Fruit fly (Drosophila melanogaster): ENCODE results near the gene CG34355.

CG34355 gene

dm6 chr3R:23887096-23887421 is 83.4 kb downstream of the CG34355 start (continued):
- TF ChIP-seq slbo (GFP tag; IDR thresholded peaks at IDR 0.05): peak; percentile 84
- TF ChIP-seq crp (GFP tag; optimal IDR thresholded peaks at IDR 0.05): peak in 1 of 2 experiments; percentile 47
- TF ChIP-seq bab2 (GFP tag; optimal IDR thresholded peaks at IDR 0.05): peak; percentile 52
- peak; percentile 95 for TF ChIP-seq unpg (GFP tag; optimal IDR thresholded peaks at IDR 0.05)
- peak; percentile 88 for TF ChIP-seq esg (GFP tag; conservative IDR thresholded peaks at IDR 0.05)
- peak; percentile 87 for TF ChIP-seq CG7372 (GFP tag; IDR thresholded peaks at IDR 0.05)
- TF ChIP-seq CG18262 (tag; optimal IDR thresholded peaks at IDR 0.05): peak; percentile 98
- TF ChIP-seq Blimp-1 (GFP tag; optimal IDR thresholded peaks at IDR 0.05): peak; percentile 98
- TF ChIP-seq H2.0 (GFP tag; IDR thresholded peaks at IDR 0.05): peak; percentile 94
- peak; percentile 60 for TF ChIP-seq MBD-R2 (GFP tag; IDR thresholded peaks at IDR 0.05)
- no peak for TF ChIP-seq CG10543 (GFP tag; optimal IDR thresholded peaks at IDR 0.05)
- no peak for TF ChIP-seq yki (optimal IDR thresholded peaks at IDR 0.05)
- TF ChIP-seq CG11093 (GFP tag; IDR thresholded peaks at IDR 0.05): peak; percentile 83
- TF ChIP-seq CG7556 (GFP tag; optimal IDR thresholded peaks at IDR 0.05): peak; percentile 87
- TF ChIP-seq CG3065 (GFP tag; optimal IDR thresholded peaks at IDR 0.05): peak; percentile 69
- no peak for TF ChIP-seq hbn (GFP tag; IDR thresholded peaks at IDR 0.05; ENCODE audit: partially characterized antibody)
- TF ChIP-seq en (GFP tag; optimal IDR thresholded peaks at IDR 0.05): no peak
- TF ChIP-seq knrl (GFP tag; IDR thresholded peaks at IDR 0.05; ENCODE audit: partially characterized antibody): no peak
- TF ChIP-seq jigr1 (GFP tag; IDR thresholded peaks at IDR 0.05): peak; percentile 69; the same call in 2 of the 3 replicates
- TF ChIP-seq usp (GFP tag; optimal IDR thresholded peaks at IDR 0.05): no peak
- no peak for TF ChIP-seq ash1 (GFP tag; optimal IDR thresholded peaks at IDR 0.05)
- TF ChIP-seq tup (GFP tag; optimal IDR thresholded peaks at IDR 0.05): peak; percentile 69
- 0 out of 3 replicates have a peak, but pooled peaks have one; percentile 46 for TF ChIP-seq Dbx (GFP tag; IDR thresholded peaks at IDR 0.05)
- no peak for TF ChIP-seq Sry-δ (GFP tag; optimal IDR thresholded peaks at IDR 0.05)
- peak; percentile 86 for TF ChIP-seq trh (GFP tag; optimal IDR thresholded peaks at IDR 0.05)
- peak; percentile 94 for TF ChIP-seq Hr3 (GFP tag; optimal IDR thresholded peaks at IDR 0.05)
- peak; percentile 85 for TF ChIP-seq CG14050 (GFP tag; IDR thresholded peaks at IDR 0.05)
- no peak for TF ChIP-seq abd-A (tag; optimal IDR thresholded peaks at IDR 0.05)
- peak; percentile 3 for TF ChIP-seq Mes4 (GFP tag; optimal IDR thresholded peaks at IDR 0.05)
- peak; percentile 77 for TF ChIP-seq CG15011 (GFP tag; optimal IDR thresholded peaks at IDR 0.05)
- peak; percentile 86 for TF ChIP-seq NfI (GFP tag; optimal IDR thresholded peaks at IDR 0.05)
- peak; percentile 46; the same call in 2 of the 3 replicates for TF ChIP-seq sr (GFP tag; IDR thresholded peaks at IDR 0.05)
- TF ChIP-seq dimm (GFP tag; IDR thresholded peaks at IDR 0.05): peak; percentile 87
- peak; percentile 93 for TF ChIP-seq CG14667 (GFP tag; IDR thresholded peaks at IDR 0.05)
- TF ChIP-seq Neu2 (GFP tag; optimal IDR thresholded peaks at IDR 0.05; ENCODE audit: borderline replicate concordance): no peak
- TF ChIP-seq Deaf1 (tag; optimal IDR thresholded peaks at IDR 0.05): peak; percentile 72
- TF ChIP-seq Usf (GFP tag; optimal IDR thresholded peaks at IDR 0.05): peak; percentile 73
- peak; percentile 86 for TF ChIP-seq twi (tag; optimal IDR thresholded peaks at IDR 0.05)
- peak; percentile 85; the same call in 2 of the 3 replicates for TF ChIP-seq Mrtf (GFP tag; IDR thresholded peaks at IDR 0.05)
- peak; percentile 91 for TF ChIP-seq CG31441 (GFP tag; IDR thresholded peaks at IDR 0.05)
- 0 out of 2 replicates have a peak, but pooled peaks have one; percentile 14 for TF ChIP-seq Oaz (GFP tag; IDR thresholded peaks at IDR 0.05)
- TF ChIP-seq eyg (GFP tag; optimal IDR thresholded peaks at IDR 0.05): no peak
- peak; percentile 79 for TF ChIP-seq CG10147 (GFP tag; optimal IDR thresholded peaks at IDR 0.05)
- TF ChIP-seq H15 (GFP tag; IDR thresholded peaks at IDR 0.05): peak; percentile 95
- TF ChIP-seq so (GFP tag; IDR thresholded peaks at IDR 0.05): peak; percentile 92
- peak; percentile 79 for TF ChIP-seq run (tag; optimal IDR thresholded peaks at IDR 0.05)
- peak; percentile 61 for TF ChIP-seq Taf1 (GFP tag; IDR thresholded peaks at IDR 0.05)
- peak; percentile 89 for TF ChIP-seq CG30403 (GFP tag; optimal IDR thresholded peaks at IDR 0.05)
- TF ChIP-seq Myb (GFP tag; optimal IDR thresholded peaks at IDR 0.05): no peak
- peak; percentile 90 for TF ChIP-seq Six4 (GFP tag; optimal IDR thresholded peaks at IDR 0.05)
- TF ChIP-seq tap (tag; optimal IDR thresholded peaks at IDR 0.05): peak; percentile 95
- TF ChIP-seq oc (tag; optimal IDR thresholded peaks at IDR 0.05): peak; percentile 96

Data from whole organism, embryonic.